Fruit fly (Drosophila melanogaster) whole organism, embryonic: ENCODE results near the gene Tcs4.
A peak's percentile ranks its signal among the peaks of the same experiment; 100 is the strongest.

ENCODE experiments used
- BtbVII ChIP-seq: fragments of 200-800 bp; sonication (Bioruptor generic); optimal IDR thresholded peaks from 3 replicates; lab custom pipeline; 2017; ENCODE audit warnings: missing biosample characterization, mild to moderate bottlenecking, missing genetic modification characterization
- CG11085 ChIP-seq: fragments of 200-800 bp; sonication (Bioruptor generic); IDR thresholded peaks from 2 replicates; pipeline ENCODE4 v1.3.6; 2022; ENCODE audit warnings: missing biosample characterization, missing genetic modification characterization
- CG11696 ChIP-seq: fragments of 200-800 bp; sonication (Bioruptor generic); IDR thresholded peaks from 2 replicates; pipeline ENCODE4 v1.3.6; 2022; ENCODE audit warnings: missing biosample characterization, missing genetic modification characterization
- CG12236 ChIP-seq: fragments of 200-800 bp; sonication (Bioruptor generic); optimal IDR thresholded peaks from 2 replicates; lab custom pipeline; 2016; ENCODE audit warnings: missing biosample characterization, missing genetic modification characterization
- CG12769 ChIP-seq: fragments of 200-800 bp; sonication (Bioruptor generic); optimal IDR thresholded peaks from 2 replicates; lab custom pipeline; 2019; ENCODE audit warnings: missing biosample characterization, mild to moderate bottlenecking, missing genetic modification characterization, moderate library complexity
- CG14441 ChIP-seq: fragments of 200-800 bp; sonication (Bioruptor generic); IDR thresholded peaks from 2 replicates; pipeline ENCODE4 v1.3.6; 2022; ENCODE audit warnings: missing biosample characterization, missing genetic modification characterization
- CG17328 ChIP-seq: fragments of 200-800 bp; sonication (Bioruptor generic); IDR thresholded peaks from 2 replicates; pipeline ENCODE4 v1.3.6; 2022; ENCODE audit warnings: missing biosample characterization, missing genetic modification characterization
- CG17359 ChIP-seq: fragments of 200-800 bp; sonication (Bioruptor generic); optimal IDR thresholded peaks from 3 replicates; lab custom pipeline; 2018; ENCODE audit warnings: missing biosample characterization, mild to moderate bottlenecking, missing genetic modification characterization, moderate library complexity
- CG17361 ChIP-seq: fragments of 200-800 bp; sonication (Bioruptor generic); IDR thresholded peaks from 3 replicates; pipeline ENCODE4 v1.3.6; 2022; ENCODE audit warnings: missing biosample characterization, missing genetic modification characterization
- CG18262 ChIP-seq: fragments of 200-800 bp; optimal IDR thresholded peaks from 3 replicates; lab custom pipeline; 2019; ENCODE audit warnings: missing biosample characterization, mild to moderate bottlenecking, missing genetic modification characterization, moderate library complexity
- CG32767 ChIP-seq: fragments of 200-800 bp; sonication (Bioruptor generic); IDR thresholded peaks from 2 replicates; pipeline ENCODE4 v1.3.6; 2022; ENCODE audit warnings: missing biosample characterization, missing genetic modification characterization
- CG3407 ChIP-seq: fragments of 200-800 bp; sonication (Bioruptor generic); optimal IDR thresholded peaks from 2 replicates; lab custom pipeline; 2018; ENCODE audit warnings: missing biosample characterization, mild to moderate bottlenecking, missing genetic modification characterization
- CG4707 ChIP-seq: fragments of 200-800 bp; sonication (Bioruptor generic); optimal IDR thresholded peaks from 2 replicates; lab custom pipeline; 2018; ENCODE audit warnings: missing biosample characterization, mild to moderate bottlenecking, missing genetic modification characterization, moderate library complexity
- CG5953 ChIP-seq: fragments of 200-800 bp; sonication (Bioruptor generic); IDR thresholded peaks from 2 replicates; pipeline ENCODE4 v1.3.6; 2022; ENCODE audit warnings: missing biosample characterization, missing genetic modification characterization
- CG7786 ChIP-seq: fragments of 200-800 bp; sonication (Bioruptor generic); optimal IDR thresholded peaks from 2 replicates; lab custom pipeline; 2016; ENCODE audit warnings: missing biosample characterization, missing genetic modification characterization
- CG8478 ChIP-seq: fragments of >200 bp; optimal IDR thresholded peaks from 2 replicates; lab custom pipeline; 2018
- CG9437 ChIP-seq: fragments of 200-800 bp; sonication (Bioruptor generic); optimal IDR thresholded peaks from 2 replicates; lab custom pipeline; 2018; ENCODE audit warnings: missing biosample characterization, mild to moderate bottlenecking, missing genetic modification characterization
- CrebB ChIP-seq: fragments of 200-800 bp; sonication (Bioruptor generic); optimal IDR thresholded peaks from 3 replicates; lab custom pipeline; 2018; ENCODE audit warnings: missing biosample characterization, mild to moderate bottlenecking, missing genetic modification characterization
- Dfd ChIP-seq, 2 experiments: fragments of >200 bp; optimal IDR thresholded peaks; 2 replicates each; lab custom pipeline; 2017; ENCODE audit warnings: missing biosample characterization in 2 of 2, missing genetic modification characterization in 2 of 2
- Dp ChIP-seq: fragments of 200-800 bp; sonication (Bioruptor generic); optimal IDR thresholded peaks from 2 replicates; lab custom pipeline; 2018; ENCODE audit warnings: missing biosample characterization, mild to moderate bottlenecking, missing genetic modification characterization, moderate library complexity
- Drgx ChIP-seq: fragments of 200-800 bp; sonication (Bioruptor generic); IDR thresholded peaks from 2 replicates; pipeline ENCODE4 v1.3.6; 2022; ENCODE audit warnings: missing biosample characterization, missing genetic modification characterization
- Ets97D ChIP-seq: fragments of 200-800 bp; sonication (Bioruptor generic); optimal IDR thresholded peaks from 3 replicates; lab custom pipeline; 2016; ENCODE audit warnings: missing biosample characterization, missing genetic modification characterization
- Fer3 ChIP-seq: fragments of 200-800 bp; sonication (Bioruptor generic); optimal IDR thresholded peaks from 2 replicates; lab custom pipeline; 2018; ENCODE audit warnings: missing biosample characterization, mild to moderate bottlenecking, missing genetic modification characterization, moderate library complexity
- Hand ChIP-seq: fragments of 200-800 bp; sonication (Bioruptor generic); optimal IDR thresholded peaks from 2 replicates; lab custom pipeline; 2017; ENCODE audit warnings: mild to moderate bottlenecking, missing biosample characterization, missing genetic modification reagents, missing genetic modification characterization
- Lhr ChIP-seq: fragments of 200-800 bp; sonication (Bioruptor generic); optimal IDR thresholded peaks from 3 replicates; lab custom pipeline; 2017; ENCODE audit warnings: mild to moderate bottlenecking, missing biosample characterization, missing genetic modification reagents, missing genetic modification characterization
- Rx ChIP-seq: fragments of 200-800 bp; sonication (Bioruptor generic); IDR thresholded peaks from 2 replicates; pipeline ENCODE4 v1.3.6; 2022; ENCODE audit warnings: missing biosample characterization, missing genetic modification characterization
- TFAM ChIP-seq: fragments of 200-800 bp; sonication (Bioruptor generic); optimal IDR thresholded peaks from 2 replicates; lab custom pipeline; 2017; ENCODE audit warnings: missing biosample characterization, missing genetic modification characterization, inconsistent platforms
- YL-1 ChIP-seq: fragments of 200-800 bp; sonication (Bioruptor generic); optimal IDR thresholded peaks from 3 replicates; lab custom pipeline; 2017; ENCODE audit warnings: missing biosample characterization, mild to moderate bottlenecking, missing genetic modification characterization
- bsh ChIP-seq, 2 experiments: fragments of 200-800 bp; sonication (Bioruptor generic); optimal IDR thresholded peaks; 2 replicates each; lab custom pipeline; 2017 to 2018; ENCODE audit warnings: mild to moderate bottlenecking in 2 of 2, missing biosample characterization in 2 of 2, missing genetic modification characterization in 2 of 2, moderate library complexity in 1 of 2
- btn ChIP-seq: fragments of 200-800 bp; sonication (Bioruptor generic); optimal IDR thresholded peaks from 2 replicates; lab custom pipeline; 2016; ENCODE audit warnings: missing biosample characterization, missing genetic modification characterization
- cg ChIP-seq: fragments of 200-800 bp; sonication (Bioruptor generic); optimal IDR thresholded peaks from 3 replicates; lab custom pipeline; 2019; ENCODE audit warnings: missing biosample characterization, mild to moderate bottlenecking, missing genetic modification characterization, moderate library complexity
- crol ChIP-seq: fragments of 200-800 bp; sonication (Bioruptor generic); IDR thresholded peaks from 2 replicates; pipeline ENCODE4 v1.3.6; 2022; ENCODE audit warnings: missing biosample characterization, missing genetic modification characterization
- esg ChIP-seq: fragments of 200-800 bp; sonication (Bioruptor generic); conservative IDR thresholded peaks from 2 replicates; pipeline ENCODE4 v1.3.6; 2022; ENCODE audit warnings: missing biosample characterization, missing genetic modification characterization
- exex ChIP-seq: fragments of 200-800 bp; sonication (Bioruptor generic); optimal IDR thresholded peaks from 4 replicates; lab custom pipeline; 2018; ENCODE audit warnings: missing biosample characterization, mild to moderate bottlenecking, missing genetic modification characterization, moderate library complexity
- ftz-f1 ChIP-seq: fragments of 200-800 bp; sonication (Bioruptor generic); optimal IDR thresholded peaks from 2 replicates; lab custom pipeline; 2016; ENCODE audit warnings: missing biosample characterization, missing genetic modification characterization
- gro ChIP-seq: fragments of 200-800 bp; sonication (Bioruptor generic); optimal IDR thresholded peaks from 2 replicates; lab custom pipeline; 2016; ENCODE audit warnings: missing biosample characterization, missing genetic modification characterization
- hth ChIP-seq: fragments of >200 bp; optimal IDR thresholded peaks from 2 replicates; lab custom pipeline; 2017; ENCODE audit warnings: inconsistent platforms
- knrl ChIP-seq: fragments of 200-800 bp; sonication (Bioruptor generic); IDR thresholded peaks from 3 replicates; pipeline ENCODE4 v1.3.6; 2022; ENCODE audit warnings: missing biosample characterization, missing genetic modification characterization; ENCODE audit not compliant: partially characterized antibody
- psq ChIP-seq: fragments of 200-800 bp; sonication (Bioruptor generic); optimal IDR thresholded peaks from 2 replicates; lab custom pipeline; 2017; ENCODE audit warnings: missing biosample characterization, missing genetic modification characterization
- pum ChIP-seq: fragments of 200-800 bp; sonication (Bioruptor generic); optimal IDR thresholded peaks from 2 replicates; lab custom pipeline; 2016; ENCODE audit warnings: missing biosample characterization, missing genetic modification characterization
- repo ChIP-seq: fragments of 200-800 bp; sonication (Bioruptor generic); optimal IDR thresholded peaks from 2 replicates; lab custom pipeline; 2016; ENCODE audit warnings: missing biosample characterization, missing genetic modification characterization
- sc ChIP-seq, 3 experiments: fragments of >200 bp in 2 of 3; fragments of 200-800 bp in 1 of 3; sonication (Bioruptor generic) in 1 of 3; optimal IDR thresholded peaks; 2 replicates in 2 of 3; 3 replicates in 1 of 3; lab custom pipeline; 2017; ENCODE audit warnings: mild to moderate bottlenecking in 1 of 3, missing biosample characterization in 1 of 3, missing genetic modification characterization in 1 of 3, missing genetic modification reagents in 1 of 3
- schlank ChIP-seq: fragments of 200-800 bp; sonication (Bioruptor generic); optimal IDR thresholded peaks from 2 replicates; lab custom pipeline; 2018; ENCODE audit warnings: missing biosample characterization, mild to moderate bottlenecking, missing genetic modification characterization
- slou ChIP-seq: fragments of 200-800 bp; sonication (Bioruptor generic); optimal IDR thresholded peaks from 3 replicates; lab custom pipeline; 2016; ENCODE audit warnings: missing biosample characterization, missing genetic modification characterization
- sob ChIP-seq: fragments of 200-800 bp; sonication (Bioruptor generic); IDR thresholded peaks from 2 replicates; pipeline ENCODE4 v1.3.6; 2022; ENCODE audit warnings: missing biosample characterization, missing genetic modification characterization
- stwl ChIP-seq: fragments of 200-800 bp; sonication (Bioruptor generic); optimal IDR thresholded peaks from 3 replicates; lab custom pipeline; 2018; ENCODE audit warnings: missing biosample characterization, mild to moderate bottlenecking, missing genetic modification characterization, moderate library complexity
- tap ChIP-seq: fragments of 200-800 bp; optimal IDR thresholded peaks from 3 replicates; lab custom pipeline; 2019; ENCODE audit warnings: missing biosample characterization, mild to moderate bottlenecking, missing genetic modification characterization, moderate library complexity
- tup ChIP-seq: fragments of 200-800 bp; sonication (Bioruptor generic); optimal IDR thresholded peaks from 2 replicates; lab custom pipeline; 2016; ENCODE audit warnings: missing biosample characterization, mild to moderate bottlenecking, missing genetic modification characterization, moderate library complexity
- tx ChIP-seq: fragments of 200-800 bp; sonication (Bioruptor generic); optimal IDR thresholded peaks from 2 replicates; lab custom pipeline; 2016; ENCODE audit warnings: missing biosample characterization, missing genetic modification characterization
- wor ChIP-seq: fragments of 200-800 bp; sonication (Bioruptor generic); IDR thresholded peaks from 2 replicates; pipeline ENCODE4 v1.3.6; 2022; ENCODE audit warnings: missing biosample characterization, missing genetic modification characterization
- zfh1 ChIP-seq: fragments of 200-800 bp; sonication (Bioruptor generic); IDR thresholded peaks from 3 replicates; pipeline ENCODE4 v1.3.6; 2022; ENCODE audit warnings: missing biosample characterization, missing genetic modification characterization

Tcs4 gene

DNA sequence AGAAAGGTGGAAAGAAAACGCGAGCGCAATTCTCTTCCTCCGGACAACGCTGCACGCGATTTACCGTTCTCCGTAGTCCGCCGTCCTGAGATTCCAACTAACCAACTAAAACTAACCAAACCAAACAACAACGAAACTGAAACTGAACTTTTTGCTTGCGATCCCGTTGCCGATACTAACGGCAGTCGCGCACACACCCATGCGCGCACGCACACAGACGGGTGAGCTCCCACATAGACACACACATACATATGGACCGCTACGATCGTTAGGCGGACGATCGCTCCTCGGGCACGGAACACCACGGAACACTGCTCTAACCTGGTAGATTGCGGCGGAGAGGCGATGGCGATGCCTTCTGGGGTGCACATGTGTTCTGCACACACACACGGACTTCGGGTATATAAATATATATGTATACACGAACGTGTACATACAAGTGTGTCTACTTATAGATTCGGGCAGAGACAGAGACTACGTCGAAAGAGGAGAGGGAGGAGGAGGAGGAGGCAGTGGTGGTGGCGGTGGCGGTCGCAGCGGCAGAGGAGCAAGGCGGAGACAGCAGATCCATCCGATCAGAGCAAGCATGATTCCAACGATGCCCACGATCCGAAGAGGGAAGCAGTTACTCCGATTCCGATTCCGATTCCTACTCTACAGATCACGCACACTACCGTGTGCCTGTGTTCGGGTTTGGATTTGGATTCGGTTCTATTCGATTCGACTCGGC, 11.5 kb upstream of the Tcs4 start, which contains the start of gene meso18E:
Gene meso18E (minus strand): TSS at position 148 of the 730 bp plus-strand sequence.
- no peak for TF ChIP-seq Lhr (GFP tag; lab: Kevin White, UChicago)
- peak; percentile 91 for TF ChIP-seq crol
- no peak for TF ChIP-seq CrebB
- no peak for TF ChIP-seq exex
- TF ChIP-seq psq (GFP tag; lab: Kevin White, UChicago) = no peak
- TF ChIP-seq bsh (GFP tag; optimal IDR thresholded peaks at IDR 0.05; lab: Kevin White, UChicago) = no peak
- no peak for TF ChIP-seq gro (GFP tag; lab: Kevin White, UChicago)
- no peak for TF ChIP-seq slou (GFP tag; lab: Kevin White, UChicago)
- TF ChIP-seq btn (GFP tag; lab: Kevin White, UChicago) = no peak
- TF ChIP-seq CG4707 (GFP tag; lab: Kevin White, UChicago) = no peak
- no peak for TF ChIP-seq CG3407
- TF ChIP-seq Drgx (GFP tag; lab: Robert Waterston, UW) = no peak
- TF ChIP-seq sob (GFP tag; lab: Robert Waterston, UW) = no peak
- peak; percentile 19; the same call in 1 of the 2 replicates for TF ChIP-seq CG32767 (GFP tag; lab: Robert Waterston, UW)
- no peak for TF ChIP-seq pum (GFP tag; lab: Kevin White, UChicago)
- TF ChIP-seq Ets97D (GFP tag; lab: Kevin White, UChicago) = no peak
- no peak for TF ChIP-seq wor (GFP tag; lab: Robert Waterston, UW)
- no peak for TF ChIP-seq CG7786
- TF ChIP-seq sc (optimal IDR thresholded peaks at IDR 0.05; lab: Kevin White, UChicago) = no peak
- no peak for TF ChIP-seq sc (GFP tag; optimal IDR thresholded peaks at IDR 0.05; lab: Kevin White, UChicago)
- TF ChIP-seq TFAM (GFP tag; lab: Kevin White, UChicago) = no peak
- peak; percentile 68 for TF ChIP-seq CG8478 (lab: Kevin White, UChicago)
- no peak for TF ChIP-seq Hand (GFP tag; lab: Kevin White, UChicago)
- no peak for TF ChIP-seq hth (lab: Kevin White, UChicago)
- no peak for TF ChIP-seq Fer3
- no peak for TF ChIP-seq tup
- TF ChIP-seq CG12236 (GFP tag; lab: Kevin White, UChicago) = no peak
- no peak for TF ChIP-seq ftz-f1 (GFP tag; lab: Kevin White, UChicago)
- TF ChIP-seq CG12769 (tag; lab: Kevin White, UChicago) = peak; percentile 86
- no peak for TF ChIP-seq CG17328 (GFP tag; lab: Robert Waterston, UW)
- no peak for TF ChIP-seq CG11085 (GFP tag; lab: Robert Waterston, UW)
- no peak for TF ChIP-seq tx
- TF ChIP-seq tap (tag; lab: Kevin White, UChicago) = no peak
- TF ChIP-seq CG18262 = no peak
- no peak for TF ChIP-seq knrl (GFP tag; lab: Robert Waterston, UW)
- TF ChIP-seq repo (GFP tag; lab: Kevin White, UChicago) = no peak
- TF ChIP-seq CG17361 (GFP tag; lab: Robert Waterston, UW) = no peak
- no peak for TF ChIP-seq CG14441
- TF ChIP-seq stwl (tag; lab: Kevin White, UChicago) = no peak
- no peak for TF ChIP-seq zfh1 (GFP tag; lab: Robert Waterston, UW)
- TF ChIP-seq schlank (tag; lab: Kevin White, UChicago) = no peak
- TF ChIP-seq CG17359 (tag; lab: Kevin White, UChicago) = no peak
- no peak for TF ChIP-seq esg (GFP tag; lab: Robert Waterston, UW)
- no peak for TF ChIP-seq YL-1 (GFP tag; lab: Kevin White, UChicago)
- TF ChIP-seq Dp (GFP tag; lab: Kevin White, UChicago) = no peak
- no peak for TF ChIP-seq CG5953 (GFP tag; lab: Robert Waterston, UW)
- no peak for TF ChIP-seq Rx (GFP tag; lab: Robert Waterston, UW)
- no peak for TF ChIP-seq BtbVII (GFP tag; lab: Kevin White, UChicago)
- no peak for TF ChIP-seq CG11696 (GFP tag; lab: Robert Waterston, UW)
- TF ChIP-seq cg (GFP tag; lab: Kevin White, UChicago) = peak; percentile 85
- TF ChIP-seq Dfd (GFP tag; optimal IDR thresholded peaks at IDR 0.05; lab: Kevin White, UChicago) = peak in 1 of 2 experiments; percentile 1
- TF ChIP-seq CG9437 = no peak
